Fruit fly (Drosophila melanogaster) whole organism, prepupa: ENCODE measurements around the gene AIMP2.
A peak's percentile ranks its signal among the peaks of the same experiment; 100 is the strongest.

Experiments used
- Blimp-1 ChIP-seq: fragments of 200-800 bp; sonication (Bioruptor generic); optimal IDR thresholded peaks from 3 replicates; lab custom pipeline; 2017; ENCODE audit warnings: missing biosample characterization, missing genetic modification characterization, mild to moderate bottlenecking, moderate library complexity, missing genetic modification reagents
- CG10669 ChIP-seq: fragments of 200-800 bp; sonication (Bioruptor generic); optimal IDR thresholded peaks from 3 replicates; lab custom pipeline; 2018; ENCODE audit warnings: missing biosample characterization, mild to moderate bottlenecking, missing genetic modification characterization, moderate library complexity
- CG11762 ChIP-seq: fragments of 200-800 bp; sonication (Bioruptor generic); optimal IDR thresholded peaks from 3 replicates; lab custom pipeline; 2016; ENCODE audit warnings: missing biosample characterization, missing genetic modification characterization; ENCODE audit not compliant: insufficient read depth
- CG11902 ChIP-seq: fragments of 200-800 bp; sonication (Bioruptor generic); optimal IDR thresholded peaks from 3 replicates; lab custom pipeline; 2016; ENCODE audit warnings: missing biosample characterization, missing genetic modification characterization
- CG15336 ChIP-seq: fragments of 200-800 bp; sonication (Bioruptor generic); IDR thresholded peaks from 2 replicates; pipeline ENCODE4 v1.3.6; 2022; ENCODE audit warnings: missing biosample characterization, missing genetic modification characterization
- CG1621 ChIP-seq: fragments of 200-800 bp; sonication (Bioruptor generic); optimal IDR thresholded peaks from 3 replicates; lab custom pipeline; 2018; ENCODE audit warnings: missing biosample characterization, mild to moderate bottlenecking, missing genetic modification characterization
- CG3032 ChIP-seq: fragments of 200-800 bp; optimal IDR thresholded peaks from 2 replicates; lab custom pipeline; 2019; ENCODE audit warnings: missing biosample characterization, mild to moderate bottlenecking, missing genetic modification characterization, moderate library complexity
- CG31627 ChIP-seq: fragments of 200-800 bp; sonication (Bioruptor generic); optimal IDR thresholded peaks from 3 replicates; lab custom pipeline; 2016; ENCODE audit warnings: missing biosample characterization, missing genetic modification characterization
- CG32006 ChIP-seq: fragments of 200-800 bp; sonication (Bioruptor generic); optimal IDR thresholded peaks from 3 replicates; lab custom pipeline; 2017; ENCODE audit warnings: missing biosample characterization, mild to moderate bottlenecking, missing genetic modification characterization
- CG34406 ChIP-seq: fragments of 200-800 bp; sonication (Bioruptor generic); optimal IDR thresholded peaks from 3 replicates; lab custom pipeline; 2016; ENCODE audit warnings: missing biosample characterization, missing genetic modification characterization
- CG6163 ChIP-seq: fragments of 200-800 bp; sonication (Bioruptor generic); IDR thresholded peaks from 3 replicates; pipeline ENCODE4 v1.3.6; 2022; ENCODE audit warnings: missing biosample characterization, missing genetic modification characterization
- CG6276 ChIP-seq: fragments of 200-800 bp; sonication (Bioruptor generic); optimal IDR thresholded peaks from 2 replicates; lab custom pipeline; 2017; ENCODE audit warnings: missing biosample characterization, mild to moderate bottlenecking, missing genetic modification characterization
- CG6792 ChIP-seq: fragments of 200-800 bp; sonication (Bioruptor generic); optimal IDR thresholded peaks from 3 replicates; lab custom pipeline; 2016; ENCODE audit warnings: missing biosample characterization, missing genetic modification characterization
- CG6808 ChIP-seq: fragments of 200-800 bp; sonication (Bioruptor generic); optimal IDR thresholded peaks from 3 replicates; lab custom pipeline; 2017; ENCODE audit warnings: missing biosample characterization, missing genetic modification characterization, mild to moderate bottlenecking, moderate library complexity, missing genetic modification reagents
- CG6854 ChIP-seq: fragments of 200-800 bp; sonication (Bioruptor generic); optimal IDR thresholded peaks from 2 replicates; lab custom pipeline; 2017; ENCODE audit warnings: missing biosample characterization, mild to moderate bottlenecking, missing genetic modification characterization
- CG7368 ChIP-seq: fragments of 200-800 bp; sonication (Bioruptor generic); optimal IDR thresholded peaks from 3 replicates; lab custom pipeline; 2016; ENCODE audit warnings: missing biosample characterization, missing genetic modification characterization
- CG8119 ChIP-seq: fragments of 200-800 bp; sonication (Bioruptor generic); IDR thresholded peaks from 3 replicates; pipeline ENCODE4 v1.3.6; 2022; ENCODE audit warnings: missing biosample characterization, missing genetic modification characterization
- CG8319 ChIP-seq: fragments of 200-800 bp; sonication (Bioruptor generic); optimal IDR thresholded peaks from 3 replicates; lab custom pipeline; 2016; ENCODE audit warnings: missing biosample characterization, missing genetic modification characterization
- CG8632 ChIP-seq: fragments of 200-800 bp; sonication (Bioruptor generic); optimal IDR thresholded peaks from 3 replicates; lab custom pipeline; 2016; ENCODE audit warnings: missing biosample characterization, missing genetic modification characterization
- CG9139 ChIP-seq: fragments of 200-800 bp; sonication (Bioruptor generic); optimal IDR thresholded peaks from 3 replicates; lab custom pipeline; 2017; ENCODE audit warnings: missing biosample characterization, mild to moderate bottlenecking, missing genetic modification characterization
- Eip78C ChIP-seq: fragments of 200-800 bp; sonication (Bioruptor generic); peaks from one replicate; lab custom pipeline; 2016; ENCODE audit warnings: missing biosample characterization, missing genetic modification characterization
- Eip93F ChIP-seq: fragments of 200-800 bp; sonication (Bioruptor generic); optimal IDR thresholded peaks from 2 replicates; lab custom pipeline; 2016; ENCODE audit warnings: missing biosample characterization, mild to moderate bottlenecking, missing genetic modification characterization
- Ets21C ChIP-seq: fragments of 200-800 bp; sonication (Bioruptor generic); optimal IDR thresholded peaks from 3 replicates; lab custom pipeline; 2016; ENCODE audit warnings: missing biosample characterization, missing genetic modification characterization
- Ets96B ChIP-seq: fragments of 200-800 bp; optimal IDR thresholded peaks from 2 replicates; lab custom pipeline; 2019; ENCODE audit warnings: missing biosample characterization, mild to moderate bottlenecking, missing genetic modification characterization, moderate library complexity
- Gug ChIP-seq: fragments of 200-800 bp; sonication (Bioruptor generic); IDR thresholded peaks from 2 replicates; pipeline ENCODE4 v1.3.6; 2022; ENCODE audit warnings: missing biosample characterization, missing genetic modification characterization
- Hr38 ChIP-seq: sonication (Bioruptor generic); optimal IDR thresholded peaks from 2 replicates; lab custom pipeline; 2016; ENCODE audit warnings: missing biosample characterization, missing genetic modification characterization
- Hr39 ChIP-seq: fragments of 200-800 bp; sonication (Bioruptor generic); optimal IDR thresholded peaks from 2 replicates; lab custom pipeline; 2016; ENCODE audit warnings: missing biosample characterization, missing genetic modification characterization
- Hr4 ChIP-seq: fragments of 200-800 bp; sonication (Bioruptor generic); optimal IDR thresholded peaks from 3 replicates; lab custom pipeline; 2016; ENCODE audit warnings: missing biosample characterization, missing genetic modification characterization
- OdsH ChIP-seq: fragments of 200-800 bp; sonication (Bioruptor generic); optimal IDR thresholded peaks from 3 replicates; lab custom pipeline; 2016; ENCODE audit warnings: missing biosample characterization, missing genetic modification characterization
- Smox ChIP-seq: fragments of 200-800 bp; sonication (Bioruptor generic); optimal IDR thresholded peaks from 3 replicates; lab custom pipeline; 2016; ENCODE audit warnings: missing biosample characterization, missing genetic modification characterization
- Sox14 ChIP-seq: fragments of 200-800 bp; sonication (Bioruptor generic); optimal IDR thresholded peaks from 3 replicates; lab custom pipeline; 2016; ENCODE audit warnings: missing biosample characterization, missing genetic modification characterization
- Sox15 ChIP-seq: fragments of 200-800 bp; sonication (Bioruptor generic); optimal IDR thresholded peaks from 3 replicates; lab custom pipeline; 2016; ENCODE audit warnings: missing biosample characterization, missing genetic modification characterization
- acj6 ChIP-seq: fragments of 200-800 bp; sonication (Bioruptor generic); optimal IDR thresholded peaks from 3 replicates; lab custom pipeline; 2016; ENCODE audit warnings: missing biosample characterization, missing genetic modification characterization
- eg ChIP-seq: fragments of 200-800 bp; sonication (Bioruptor generic); IDR thresholded peaks from 3 replicates; pipeline ENCODE4 v1.3.6; 2022; ENCODE audit warnings: missing biosample characterization, missing genetic modification characterization
- esn ChIP-seq: fragments of 200-800 bp; sonication (Bioruptor generic); optimal IDR thresholded peaks from 2 replicates; lab custom pipeline; 2016; ENCODE audit warnings: missing biosample characterization, mild to moderate bottlenecking, missing genetic modification characterization, moderate library complexity
- fd59A ChIP-seq: fragments of 200-800 bp; sonication (Bioruptor generic); optimal IDR thresholded peaks from 2 replicates; lab custom pipeline; 2017; ENCODE audit warnings: missing biosample characterization, mild to moderate bottlenecking, missing genetic modification characterization, missing genetic modification reagents
- fd85E ChIP-seq: fragments of 200-800 bp; sonication (Bioruptor generic); optimal IDR thresholded peaks from 3 replicates; lab custom pipeline; 2016; ENCODE audit warnings: missing biosample characterization, missing genetic modification characterization
- fkh ChIP-seq: fragments of 200-800 bp; sonication (Bioruptor generic); optimal IDR thresholded peaks from 3 replicates; lab custom pipeline; 2017; ENCODE audit warnings: missing biosample characterization, mild to moderate bottlenecking, missing genetic modification characterization, moderate library complexity
- net ChIP-seq: fragments of 200-800 bp; sonication (Bioruptor generic); optimal IDR thresholded peaks from 3 replicates; lab custom pipeline; 2016; ENCODE audit warnings: missing biosample characterization, missing genetic modification characterization
- pdm3 ChIP-seq: fragments of 200-800 bp; sonication (Bioruptor generic); optimal IDR thresholded peaks from 3 replicates; lab custom pipeline; 2016; ENCODE audit warnings: missing biosample characterization, missing genetic modification characterization
- salr ChIP-seq, 2 experiments: fragments of 200-800 bp; sonication (Bioruptor generic); optimal IDR thresholded peaks; 3 replicates each; lab custom pipeline; 2016 to 2018; ENCODE audit warnings: missing biosample characterization in 2 of 2, missing genetic modification characterization in 2 of 2, mild to moderate bottlenecking in 1 of 2
- spab ChIP-seq: fragments of 200-800 bp; sonication (Bioruptor generic); optimal IDR thresholded peaks from 2 replicates; lab custom pipeline; 2017; ENCODE audit warnings: missing biosample characterization, mild to moderate bottlenecking, missing genetic modification characterization, missing genetic modification reagents
- ss ChIP-seq, 2 experiments: fragments of 200-800 bp; sonication (Bioruptor generic); optimal IDR thresholded peaks; 2 replicates in 1 of 2; 3 replicates in 1 of 2; lab custom pipeline; 2017 to 2018; ENCODE audit warnings: mild to moderate bottlenecking in 2 of 2, missing biosample characterization in 2 of 2, missing genetic modification characterization in 2 of 2, moderate library complexity in 1 of 2
- svp ChIP-seq: fragments of 200-800 bp; sonication (Bioruptor generic); peaks from one replicate; lab custom pipeline; 2016; ENCODE audit warnings: missing biosample characterization, missing genetic modification characterization
- topi ChIP-seq: fragments of 200-800 bp; sonication (Bioruptor generic); optimal IDR thresholded peaks from 3 replicates; lab custom pipeline; 2016; ENCODE audit warnings: missing biosample characterization, missing genetic modification characterization
- vri ChIP-seq: fragments of 200-800 bp; sonication (Bioruptor generic); optimal IDR thresholded peaks from 3 replicates; lab custom pipeline; 2016; ENCODE audit warnings: missing biosample characterization, mild to moderate bottlenecking, missing genetic modification characterization

AIMP2 gene

dm6 chr3L:15616900-15617299 is 33.5 kb downstream of the AIMP2 start:
- TF ChIP-seq CG8119 (GFP tag; lab: Robert Waterston, UW) (no peak), CG34406 (GFP tag; lab: Kevin White, UChicago) (no peak), CG8632 (no peak), CG15336 (GFP tag; lab: Robert Waterston, UW) (no peak), Blimp-1 (no peak), Ets96B (no peak), CG7368 (GFP tag; lab: Kevin White, UChicago) (no peak), CG10669 (GFP tag; lab: Kevin White, UChicago) (no peak), Gug (GFP tag; lab: Robert Waterston, UW) (no peak), Sox15 (GFP tag; lab: Kevin White, UChicago) (no peak), Eip93F (no peak), CG6792 (no peak), spab (no peak), fd85E (GFP tag; lab: Kevin White, UChicago) (no peak), CG31627 (no peak), pdm3 (GFP tag; lab: Kevin White, UChicago) (no peak), fd59A (GFP tag; lab: Kevin White, UChicago) (no peak), Smox (GFP tag; lab: Kevin White, UChicago) (no peak)

DNA sequence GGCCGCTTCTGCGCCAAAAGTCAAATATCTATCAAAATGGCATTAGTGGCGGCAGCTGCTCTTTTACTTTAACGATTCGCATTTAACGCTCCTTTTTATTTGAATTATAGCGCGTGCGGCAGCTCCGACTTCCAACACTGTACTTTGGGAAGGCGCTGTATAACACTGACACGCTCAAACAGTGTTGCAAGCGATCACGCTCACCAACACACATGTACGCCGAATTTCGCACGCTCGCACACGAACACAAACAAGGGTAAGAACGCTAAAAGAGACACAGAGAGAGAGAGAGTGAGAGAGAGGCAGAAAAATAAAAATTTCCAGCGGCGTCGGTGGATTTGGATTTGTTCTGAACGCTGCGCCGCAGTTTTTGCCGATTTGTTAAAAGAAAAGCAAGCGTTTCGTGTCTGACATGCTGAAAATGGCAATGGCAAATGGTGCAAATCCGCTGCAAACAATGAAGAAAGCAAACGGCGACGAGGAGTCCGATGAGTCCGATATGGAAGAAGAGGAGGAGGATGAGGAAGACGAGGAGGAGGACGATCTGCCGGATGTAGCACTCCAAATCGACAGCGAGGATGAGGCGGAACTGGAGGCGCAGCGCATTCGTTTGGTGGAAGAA is 36.3 kb downstream of the AIMP2 start, which contains the start of gene Phs:
TSS of gene Phs (plus strand) at position 276 of the 622 bp plus-strand sequence.
- TF ChIP-seq CG6808, result peak; percentile 41
- peak; percentile 63 for TF ChIP-seq Ets21C (GFP tag; lab: Kevin White, UChicago)
- TF ChIP-seq CG34406 (GFP tag; lab: Kevin White, UChicago), result peak; percentile 0
- peak; percentile 59 for TF ChIP-seq CG32006 (GFP tag; lab: Kevin White, UChicago)
- peak; percentile 31 for TF ChIP-seq CG1621 (tag; lab: Kevin White, UChicago)
- TF ChIP-seq fkh (GFP tag; lab: Kevin White, UChicago), result peak; percentile 57
- peak; percentile 26 for TF ChIP-seq Ets96B
- TF ChIP-seq Blimp-1, result peak; percentile 50
- no peak for TF ChIP-seq CG8119 (GFP tag; lab: Robert Waterston, UW)
- peak; percentile 88 for TF ChIP-seq CG31627
- peak; percentile 74 for TF ChIP-seq pdm3 (GFP tag; lab: Kevin White, UChicago)
- TF ChIP-seq net, result peak; percentile 66
- TF ChIP-seq fd59A (GFP tag; lab: Kevin White, UChicago), result peak; percentile 32
- TF ChIP-seq CG8632, result peak; percentile 15
- peak; percentile 85 for TF ChIP-seq topi (GFP tag; lab: Kevin White, UChicago)
- peak; percentile 69 for TF ChIP-seq eg (GFP tag; lab: Robert Waterston, UW)
- peak; percentile 65 for TF ChIP-seq CG10669 (GFP tag; lab: Kevin White, UChicago)
- peak; percentile 69 for TF ChIP-seq CG7368 (GFP tag; lab: Kevin White, UChicago)
- TF ChIP-seq fd85E (GFP tag; lab: Kevin White, UChicago), result peak; percentile 65
- peak; percentile 28 for TF ChIP-seq Hr4 (GFP tag; lab: Kevin White, UChicago)
- TF ChIP-seq Sox14 (GFP tag; lab: Kevin White, UChicago), result peak; percentile 86
- no peak for TF ChIP-seq CG11762 (GFP tag; lab: Kevin White, UChicago)
- TF ChIP-seq CG6792, result peak; percentile 66
- TF ChIP-seq spab, result peak; percentile 15
- peak; percentile 85 for TF ChIP-seq Eip78C
- peak; percentile 45 for TF ChIP-seq CG6854 (GFP tag; lab: Kevin White, UChicago)
- TF ChIP-seq CG6163 (GFP tag; lab: Robert Waterston, UW), result peak; percentile 70
- peak; percentile 59 for TF ChIP-seq CG8319 (GFP tag; lab: Kevin White, UChicago)
- TF ChIP-seq CG6276 (GFP tag; lab: Kevin White, UChicago), result no peak
- TF ChIP-seq svp (GFP tag; lab: Kevin White, UChicago), result peak; percentile 85
- peak; percentile 33; the same call in 1 of the 2 replicates for TF ChIP-seq Gug (GFP tag; lab: Robert Waterston, UW)
- TF ChIP-seq CG15336 (GFP tag; lab: Robert Waterston, UW), result no peak; the same call in 1 of the 2 replicates
- TF ChIP-seq vri (GFP tag; lab: Kevin White, UChicago), result peak; percentile 81
- no peak for TF ChIP-seq Hr38
- TF ChIP-seq acj6, result peak; percentile 61
- peak; percentile 6 to 51 for TF ChIP-seq salr (GFP tag; optimal IDR thresholded peaks at IDR 0.05; lab: Kevin White, UChicago)
- TF ChIP-seq OdsH (GFP tag; lab: Kevin White, UChicago), result peak; percentile 72
- peak; percentile 34 to 64 for TF ChIP-seq ss (GFP tag; optimal IDR thresholded peaks at IDR 0.05; lab: Kevin White, UChicago)
- TF ChIP-seq esn, result peak; percentile 82
- peak; percentile 42 for TF ChIP-seq CG3032 (tag; lab: Kevin White, UChicago)
- peak; percentile 63 for TF ChIP-seq CG11902 (GFP tag; lab: Kevin White, UChicago)
- TF ChIP-seq CG9139 (GFP tag; lab: Kevin White, UChicago), result peak; percentile 16
- peak; percentile 77 for TF ChIP-seq Hr39 (GFP tag; lab: Kevin White, UChicago)
- TF ChIP-seq Eip93F, result no peak
